Worm (Caenorhabditis elegans) whole organism, L1 larva: ENCODE measurements around the gene nhr-48.

ENCODE experiments used
- C04F5.9 ChIP-seq: sonication (generic microtip); optimal IDR thresholded peaks from 2 replicates; lab custom pipeline; 2016; ENCODE audit warnings: missing genetic modification characterization, missing compliant biosample characterization
- C34B4.2 ChIP-seq: sonication (generic microtip); optimal IDR thresholded peaks from 2 replicates; lab custom pipeline; 2017; ENCODE audit warnings: mild to moderate bottlenecking, missing genetic modification characterization, missing compliant biosample characterization
- aha-1 ChIP-seq: fragments of 150-350 bp; optimal IDR thresholded peaks from 2 replicates; lab custom pipeline; 2014; ENCODE audit warnings: missing biosample characterization, missing genetic modification characterization
- alr-1 ChIP-seq: fragments of 200-800 bp; sonication (Bioruptor generic); optimal IDR thresholded peaks from 2 replicates; lab custom pipeline; 2018; ENCODE audit warnings: borderline replicate concordance, mild to moderate bottlenecking, missing genetic modification characterization, missing compliant biosample characterization
- aly-2 ChIP-seq: fragments of 150-350 bp; optimal IDR thresholded peaks from 2 replicates; lab custom pipeline; 2014; ENCODE audit warnings: missing biosample characterization, missing genetic modification characterization
- blmp-1 ChIP-seq: fragments of 150-350 bp; optimal IDR thresholded peaks from 2 replicates; lab custom pipeline; 2014; ENCODE audit warnings: missing biosample characterization, missing genetic modification characterization
- ceh-8 ChIP-seq: fragments of 200-800 bp; sonication (Bioruptor generic); optimal IDR thresholded peaks from 2 replicates; lab custom pipeline; 2018; ENCODE audit warnings: mild to moderate bottlenecking, missing genetic modification characterization, moderate library complexity, missing compliant biosample characterization
- ceh-88 ChIP-seq: fragments of 200-800 bp; sonication (Bioruptor generic); IDR thresholded peaks from 2 replicates; pipeline ENCODE4 v1.3.6; 2022; ENCODE audit warnings: missing genetic modification characterization, missing compliant biosample characterization
- ceh-90 ChIP-seq: sonication (generic microtip); optimal IDR thresholded peaks from 2 replicates; lab custom pipeline; 2016; ENCODE audit warnings: missing genetic modification characterization, missing compliant biosample characterization
- ces-1 ChIP-seq: fragments of 150-350 bp; optimal IDR thresholded peaks from 2 replicates; lab custom pipeline; 2014; ENCODE audit warnings: missing biosample characterization, missing genetic modification reagents, missing genetic modification characterization
- dsc-1 ChIP-seq: sonication (generic microtip); optimal IDR thresholded peaks from 2 replicates; lab custom pipeline; 2016; ENCODE audit warnings: mild to moderate bottlenecking, missing genetic modification characterization, missing compliant biosample characterization
- egl-27 ChIP-seq, 2 experiments: fragments of 150-350 bp in 1 of 2; sonication (generic microtip); optimal IDR thresholded peaks; 3 replicates each; lab custom pipeline; 2017 to 2018; ENCODE audit warnings: missing biosample characterization in 2 of 2, missing genetic modification characterization in 2 of 2, missing genetic modification reagents in 2 of 2
- elt-2 ChIP-seq: sonication (generic microtip); optimal IDR thresholded peaks from 2 replicates; lab custom pipeline; 2016; ENCODE audit warnings: missing genetic modification characterization, mild to moderate bottlenecking, inconsistent platforms, missing compliant biosample characterization, missing genetic modification reagents
- elt-3 ChIP-seq, 6 experiments: fragments of 150-350 bp in 1 of 6; sonication (generic microtip); optimal IDR thresholded peaks; 2 replicates each; lab custom pipeline; 2017 to 2018; ENCODE audit warnings: missing biosample characterization in 6 of 6, missing genetic modification characterization in 6 of 6, inconsistent platforms in 1 of 6
- ets-5 ChIP-seq: fragments of 200-800 bp; sonication (Bioruptor generic); IDR thresholded peaks from 2 replicates; pipeline ENCODE4 v1.3.6; 2022; ENCODE audit warnings: missing genetic modification characterization, missing compliant biosample characterization
- fkh-10 ChIP-seq: sonication (generic microtip); optimal IDR thresholded peaks from 2 replicates; lab custom pipeline; 2017; ENCODE audit warnings: missing biosample characterization, missing genetic modification reagents, missing genetic modification characterization
- fkh-4 ChIP-seq: sonication (generic microtip); optimal IDR thresholded peaks from 2 replicates; lab custom pipeline; 2016; ENCODE audit warnings: missing compliant biosample characterization, missing genetic modification characterization, borderline replicate concordance
- fkh-8 ChIP-seq: sonication (generic microtip); optimal IDR thresholded peaks from 2 replicates; lab custom pipeline; 2016; ENCODE audit warnings: mild to moderate bottlenecking, missing genetic modification characterization, missing compliant biosample characterization
- fos-1 ChIP-seq: fragments of 150-350 bp; optimal IDR thresholded peaks from 2 replicates; lab custom pipeline; 2014; ENCODE audit warnings: missing biosample characterization, missing genetic modification characterization
- hlh-4 ChIP-seq: sonication (generic microtip); optimal IDR thresholded peaks from 2 replicates; lab custom pipeline; 2016; ENCODE audit warnings: mild to moderate bottlenecking, missing genetic modification characterization, missing compliant biosample characterization
- hpl-2 ChIP-seq: fragments of 150-350 bp; optimal IDR thresholded peaks from 2 replicates; lab custom pipeline; 2014; ENCODE audit warnings: missing biosample characterization, missing genetic modification reagents, missing genetic modification characterization
- irx-1 ChIP-seq: sonication (generic microtip); optimal IDR thresholded peaks from 2 replicates; lab custom pipeline; 2016; ENCODE audit warnings: missing genetic modification characterization, missing compliant biosample characterization
- isw-1 ChIP-seq: fragments of 200-800 bp; sonication (Bioruptor generic); IDR thresholded peaks from 2 replicates; pipeline ENCODE4 v1.3.6; 2022; ENCODE audit warnings: missing genetic modification characterization, missing compliant biosample characterization
- lin-13 ChIP-seq: fragments of 150-350 bp; optimal IDR thresholded peaks from 2 replicates; lab custom pipeline; 2014; ENCODE audit warnings: missing biosample characterization, missing genetic modification reagents, missing genetic modification characterization
- lin-14 ChIP-seq: fragments of 200-800 bp; sonication (Bioruptor generic); optimal IDR thresholded peaks from 2 replicates; lab custom pipeline; 2018; ENCODE audit warnings: mild to moderate bottlenecking, missing genetic modification characterization, moderate library complexity, missing compliant biosample characterization
- lin-35 ChIP-seq, 2 experiments: fragments of 150-350 bp; optimal IDR thresholded peaks; 2 replicates each; lab custom pipeline; 2014; ENCODE audit warnings: missing biosample characterization in 2 of 2, missing genetic modification characterization in 2 of 2, missing genetic modification reagents in 2 of 2
- lsy-2 ChIP-seq, 2 experiments: fragments of 150-350 bp; optimal IDR thresholded peaks; 2 replicates each; lab custom pipeline; 2014; ENCODE audit warnings: missing biosample characterization in 2 of 2, missing genetic modification characterization in 2 of 2
- mdl-1 ChIP-seq, 2 experiments: fragments of 150-350 bp; optimal IDR thresholded peaks; 2 replicates each; lab custom pipeline; 2014 to 2017; ENCODE audit warnings: missing biosample characterization in 2 of 2, missing genetic modification characterization in 2 of 2, inconsistent platforms in 1 of 2
- mef-2 ChIP-seq: fragments of 150-350 bp; optimal IDR thresholded peaks from 2 replicates; lab custom pipeline; 2014; ENCODE audit warnings: missing biosample characterization, missing genetic modification characterization
- nhr-11 ChIP-seq: fragments of 150-350 bp; optimal IDR thresholded peaks from 2 replicates; lab custom pipeline; 2014; ENCODE audit warnings: missing biosample characterization, missing genetic modification characterization
- nhr-12 ChIP-seq: sonication (generic microtip); optimal IDR thresholded peaks from 2 replicates; lab custom pipeline; 2017; ENCODE audit warnings: missing biosample characterization, missing genetic modification characterization
- nhr-19 ChIP-seq: fragments of 200-800 bp; sonication (Bioruptor generic); conservative IDR thresholded peaks from 2 replicates; pipeline ENCODE4 v1.3.6; 2022; ENCODE audit warnings: missing genetic modification characterization, missing compliant biosample characterization
- nhr-20 ChIP-seq: sonication (generic microtip); optimal IDR thresholded peaks from 2 replicates; lab custom pipeline; 2016; ENCODE audit warnings: mild to moderate bottlenecking, missing genetic modification characterization, missing compliant biosample characterization
- nhr-28 ChIP-seq: fragments of 150-350 bp; optimal IDR thresholded peaks from 2 replicates; lab custom pipeline; 2014; ENCODE audit warnings: missing biosample characterization, missing genetic modification characterization
- nhr-84 ChIP-seq: sonication (generic microtip); optimal IDR thresholded peaks from 2 replicates; lab custom pipeline; 2017; ENCODE audit warnings: missing biosample characterization, missing genetic modification characterization
- nhr-90 ChIP-seq: sonication (generic microtip); optimal IDR thresholded peaks from 2 replicates; lab custom pipeline; 2016; ENCODE audit warnings: mild to moderate bottlenecking, missing genetic modification characterization, missing compliant biosample characterization; ENCODE audit not compliant: poor library complexity
- pqm-1 ChIP-seq: sonication (generic microtip); optimal IDR thresholded peaks from 3 replicates; lab custom pipeline; 2017; ENCODE audit warnings: missing biosample characterization, missing genetic modification characterization
- rnt-1 ChIP-seq: sonication (generic microtip); optimal IDR thresholded peaks from 2 replicates; lab custom pipeline; 2016; ENCODE audit warnings: mild to moderate bottlenecking, missing genetic modification characterization, moderate library complexity, missing compliant biosample characterization
- skn-1 ChIP-seq: fragments of 150-350 bp; optimal IDR thresholded peaks from 2 replicates; lab custom pipeline; 2014; ENCODE audit warnings: missing biosample characterization, missing genetic modification characterization
- snu-23 ChIP-seq: sonication (generic microtip); optimal IDR thresholded peaks from 2 replicates; lab custom pipeline; 2016; ENCODE audit warnings: missing genetic modification characterization, missing compliant biosample characterization
- sox-4 ChIP-seq: sonication (generic microtip); optimal IDR thresholded peaks from 2 replicates; lab custom pipeline; 2016; ENCODE audit warnings: missing genetic modification characterization, missing compliant biosample characterization
- sup-37 ChIP-seq: fragments of 200-800 bp; sonication (Bioruptor generic); optimal IDR thresholded peaks from 2 replicates; lab custom pipeline; 2018; ENCODE audit warnings: mild to moderate bottlenecking, missing genetic modification characterization, missing compliant biosample characterization
- tbx-2 ChIP-seq: sonication (generic microtip); optimal IDR thresholded peaks from 2 replicates; lab custom pipeline; 2016; ENCODE audit warnings: missing genetic modification characterization, missing compliant biosample characterization
- tlp-1 ChIP-seq: fragments of 150-350 bp; optimal IDR thresholded peaks from 2 replicates; lab custom pipeline; 2014; ENCODE audit warnings: missing biosample characterization, missing genetic modification characterization
- unc-130 ChIP-seq: fragments of 150-350 bp; optimal IDR thresholded peaks from 2 replicates; lab custom pipeline; 2017; ENCODE audit warnings: missing biosample characterization, missing genetic modification characterization, inconsistent platforms
- unc-30 ChIP-seq: sonication (generic microtip); optimal IDR thresholded peaks from 2 replicates; lab custom pipeline; 2017; ENCODE audit warnings: missing biosample characterization, missing genetic modification characterization
- unc-62 ChIP-seq: fragments of 150-350 bp; optimal IDR thresholded peaks from 2 replicates; lab custom pipeline; 2014; ENCODE audit warnings: missing biosample characterization, missing genetic modification reagents, missing genetic modification characterization
- unc-86 ChIP-seq: sonication (generic microtip); optimal IDR thresholded peaks from 2 replicates; lab custom pipeline; 2016; ENCODE audit warnings: missing genetic modification characterization, missing compliant biosample characterization
- unc-98 ChIP-seq: fragments of 200-800 bp; sonication (Bioruptor generic); IDR thresholded peaks from 2 replicates; pipeline ENCODE4 v1.3.6; 2022; ENCODE audit warnings: missing genetic modification characterization, missing compliant biosample characterization
- zag-1 ChIP-seq: fragments of 150-350 bp; optimal IDR thresholded peaks from 2 replicates; lab custom pipeline; 2014; ENCODE audit warnings: missing biosample characterization, missing genetic modification characterization
- zip-4 ChIP-seq: fragments of 200-800 bp; sonication (Bioruptor generic); optimal IDR thresholded peaks from 2 replicates; lab custom pipeline; 2018; ENCODE audit warnings: mild to moderate bottlenecking, missing genetic modification characterization, moderate library complexity, missing compliant biosample characterization
- ztf-11 ChIP-seq, 2 experiments: sonication (generic microtip); optimal IDR thresholded peaks; 2 replicates each; lab custom pipeline; 2016 to 2017; ENCODE audit warnings: missing genetic modification characterization in 2 of 2, missing biosample characterization in 1 of 2, missing compliant biosample characterization in 1 of 2
- ztf-4 ChIP-seq: fragments of 150-350 bp; optimal IDR thresholded peaks from 2 replicates; lab custom pipeline; 2014; ENCODE audit warnings: missing biosample characterization, missing genetic modification characterization

Gene nhr-48

ce11 chrX:15707366-15707892 is 584 bp upstream of the nhr-48 start:
- TF ChIP-seq unc-30 (tag; lab: Kevin White, UChicago) (no peak), hpl-2 (no peak), aha-1 (tag; lab: Kevin White, UChicago) (no peak), sox-4 (tag; lab: Kevin White, UChicago) (peak; percentile 87), elt-2 (tag; lab: Kevin White, UChicago) (peak; percentile 15), lin-35 (GFP tag; optimal IDR thresholded peaks at IDR 0.05; lab: Kevin White, UChicago) (peak; percentile 35 to 53), unc-98 (GFP tag; lab: Robert Waterston, UW) (peak; percentile 59; the same call in 1 of the 2 replicates), ztf-11 (tag; optimal IDR thresholded peaks at IDR 0.05; lab: Kevin White, UChicago) (peak in 1 of 2 experiments; percentile 55), skn-1 (tag; lab: Kevin White, UChicago) (peak; percentile 50), fkh-4 (tag; lab: Kevin White, UChicago) (no peak), egl-27 (tag; optimal IDR thresholded peaks at IDR 0.05; lab: Kevin White, UChicago) (peak; percentile 88 to 91), nhr-11 (peak; percentile 52), snu-23 (GFP tag; lab: Kevin White, UChicago) (peak; percentile 88), ztf-4 (tag; lab: Kevin White, UChicago) (peak; percentile 58), fos-1 (tag; lab: Kevin White, UChicago) (peak; percentile 29), lsy-2 (tag; optimal IDR thresholded peaks at IDR 0.05; lab: Kevin White, UChicago) (peak; percentile 67 to 83), irx-1 (tag; lab: Kevin White, UChicago) (peak; percentile 46), ceh-8 (GFP tag; lab: Kevin White, UChicago) (peak; percentile 26), fkh-8 (tag; lab: Kevin White, UChicago) (peak; percentile 96), hlh-4 (tag; lab: Kevin White, UChicago) (no peak), ceh-88 (peak; percentile 50; the same call in 1 of the 2 replicates), C34B4.2 (tag; lab: Kevin White, UChicago) (no peak), pqm-1 (tag; lab: Kevin White, UChicago) (no peak), unc-62 (no peak), sup-37 (GFP tag; lab: Kevin White, UChicago) (peak; percentile 43), tlp-1 (tag; lab: Kevin White, UChicago) (no peak), alr-1 (tag; lab: Kevin White, UChicago) (no peak), unc-130 (peak; percentile 52), zip-4 (GFP tag; lab: Kevin White, UChicago) (peak; percentile 52), nhr-28 (tag; lab: Kevin White, UChicago) (no peak), aly-2 (tag; lab: Kevin White, UChicago) (no peak), zag-1 (tag; lab: Kevin White, UChicago) (no peak), isw-1 (peak; percentile 75), mdl-1 (tag; optimal IDR thresholded peaks at IDR 0.05; lab: Kevin White, UChicago) (peak in 1 of 2 experiments; percentile 90), nhr-12 (tag; lab: Kevin White, UChicago) (no peak), fkh-10 (GFP tag; lab: Kevin White, UChicago) (peak; percentile 78), C04F5.9 (tag; lab: Kevin White, UChicago) (no peak), nhr-84 (tag; lab: Kevin White, UChicago) (no peak), unc-86 (tag; lab: Kevin White, UChicago) (peak; percentile 87), lin-14 (peak; percentile 99), mef-2 (tag; lab: Kevin White, UChicago) (peak; percentile 49), lin-13 (GFP tag; lab: Kevin White, UChicago) (peak; percentile 47), rnt-1 (tag; lab: Kevin White, UChicago) (peak; percentile 85), ceh-90 (tag; lab: Kevin White, UChicago) (no peak), nhr-20 (tag; lab: Kevin White, UChicago) (peak; percentile 88), nhr-19 (GFP tag; lab: Robert Waterston, UW) (peak; percentile 83), nhr-90 (tag; lab: Kevin White, UChicago) (peak; percentile 41), dsc-1 (peak; percentile 68), ces-1 (GFP tag; lab: Kevin White, UChicago) (no peak), elt-3 (tag; optimal IDR thresholded peaks at IDR 0.05; lab: Kevin White, UChicago) (peak in 1 of 6 experiments; percentile 18), ets-5 (GFP tag; lab: Robert Waterston, UW) (no peak), blmp-1 (tag; lab: Kevin White, UChicago) (peak; percentile 24), tbx-2 (tag; lab: Kevin White, UChicago) (peak; percentile 92)
